Fruit fly (Drosophila melanogaster): ENCODE data around the gene AkhR.

AkhR gene

DNA sequence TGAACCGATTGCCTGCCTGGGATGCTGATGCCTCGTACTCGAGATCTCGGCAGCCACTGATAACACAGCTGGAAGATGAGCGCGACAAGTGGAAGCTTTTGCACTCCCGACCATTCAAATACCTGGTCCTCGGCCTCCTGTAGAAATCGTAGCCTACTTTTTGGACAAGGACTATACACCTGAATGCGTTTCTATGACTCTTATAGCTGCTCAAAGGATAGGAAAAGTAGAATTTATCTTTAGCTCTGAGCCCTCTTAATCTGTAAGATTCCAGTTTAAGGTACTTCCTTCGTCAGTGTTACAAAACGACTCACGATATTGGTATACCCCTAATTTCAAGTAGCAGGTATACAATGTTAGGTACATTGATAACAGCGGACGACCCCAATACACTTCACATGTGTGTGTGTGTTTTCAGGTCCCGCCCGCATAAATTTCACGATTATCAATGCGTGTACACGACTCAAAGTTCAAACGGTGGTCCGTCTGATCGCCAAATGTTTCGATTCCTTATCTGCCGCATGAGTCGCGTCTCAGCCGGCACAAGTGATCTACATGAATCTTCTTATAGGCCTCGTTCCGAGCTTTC lies at the start of gene AkhR:
Gene AkhR, minus strand, starts transcription at position 5 of the 589 bp plus-strand sequence.
- TF ChIP-seq CG34376 (GFP tag; optimal IDR thresholded peaks at IDR 0.05) (peak; percentile 9), E2f1 (GFP tag; IDR thresholded peaks at IDR 0.05) (no peak), dan (GFP tag; IDR thresholded peaks at IDR 0.05) (no peak), CG12071 (GFP tag; optimal IDR thresholded peaks at IDR 0.05) (no peak), Med (GFP tag) (peak; percentile 47), Ets65A (GFP tag) (peak; percentile 70), row (GFP tag; IDR thresholded peaks at IDR 0.05) (peak; percentile 47)

DNA sequence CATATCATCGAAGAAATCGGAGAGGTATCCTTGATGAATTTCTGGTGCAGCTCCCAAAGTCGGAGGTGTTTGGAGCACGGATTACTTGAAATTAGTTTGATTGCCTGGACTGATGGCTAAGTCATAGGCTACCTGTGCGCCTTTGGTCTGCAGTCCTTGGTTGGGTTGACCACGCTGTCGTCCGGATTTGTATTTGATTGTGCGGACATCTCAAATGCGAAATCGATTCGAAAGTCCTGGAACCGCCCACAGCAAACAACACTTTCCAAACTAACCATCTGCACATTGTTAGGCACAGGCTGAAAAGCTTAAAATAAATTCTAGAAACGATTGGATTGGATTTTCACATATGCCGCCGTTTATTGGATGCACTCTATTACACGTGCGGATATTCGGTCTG lies 43.5 kb upstream of the AkhR start, which contains the start of gene CG11322:
Gene CG11322, minus strand, starts transcription at position 101 of the 400 bp plus-strand sequence.
- TF ChIP-seq D (optimal IDR thresholded peaks at IDR 0.05): no peak
- TF ChIP-seq D (GFP tag; optimal IDR thresholded peaks at IDR 0.05): no peak
- TF ChIP-seq pzg (GFP tag; optimal IDR thresholded peaks at IDR 0.05): no peak
- no peak for TF ChIP-seq CG17612 (GFP tag; IDR thresholded peaks at IDR 0.05)
- no peak for TF ChIP-seq CG6272 (GFP tag; IDR thresholded peaks at IDR 0.05)
- no peak for TF ChIP-seq pnt (GFP tag; optimal IDR thresholded peaks at IDR 0.05)
- no peak for TF ChIP-seq CG10543 (GFP tag; optimal IDR thresholded peaks at IDR 0.05)
- TF ChIP-seq caup (GFP tag; optimal IDR thresholded peaks at IDR 0.05; ENCODE audit: severe bottlenecking): no peak
- no peak for TF ChIP-seq Atf-2 (GFP tag; optimal IDR thresholded peaks at IDR 0.05)
- TF ChIP-seq Hmr (GFP tag; optimal IDR thresholded peaks at IDR 0.05): no peak
- TF ChIP-seq jumu (GFP tag; optimal IDR thresholded peaks at IDR 0.05): no peak
- no peak for TF ChIP-seq crc (GFP tag; optimal IDR thresholded peaks at IDR 0.05)
- TF ChIP-seq bcd (GFP tag; optimal IDR thresholded peaks at IDR 0.05): no peak
- TF ChIP-seq sc (optimal IDR thresholded peaks at IDR 0.05): no peak
- TF ChIP-seq sc (GFP tag; optimal IDR thresholded peaks at IDR 0.05): no peak
- no peak for TF ChIP-seq Trl (optimal IDR thresholded peaks at IDR 0.05)
- TF ChIP-seq Trl (GFP tag; optimal IDR thresholded peaks at IDR 0.05): no peak
- TF ChIP-seq run (tag; optimal IDR thresholded peaks at IDR 0.05): no peak
- no peak for TF ChIP-seq CG15269 (tag; optimal IDR thresholded peaks at IDR 0.05)
- TF ChIP-seq CG5245 (GFP tag; optimal IDR thresholded peaks at IDR 0.05): no peak
- no peak for TF ChIP-seq Vsx1 (GFP tag; optimal IDR thresholded peaks at IDR 0.05)
- no peak for TF ChIP-seq Taf1 (GFP tag; IDR thresholded peaks at IDR 0.05)
- no peak for TF ChIP-seq CHES-1-like (GFP tag; optimal IDR thresholded peaks at IDR 0.05)

DNA sequence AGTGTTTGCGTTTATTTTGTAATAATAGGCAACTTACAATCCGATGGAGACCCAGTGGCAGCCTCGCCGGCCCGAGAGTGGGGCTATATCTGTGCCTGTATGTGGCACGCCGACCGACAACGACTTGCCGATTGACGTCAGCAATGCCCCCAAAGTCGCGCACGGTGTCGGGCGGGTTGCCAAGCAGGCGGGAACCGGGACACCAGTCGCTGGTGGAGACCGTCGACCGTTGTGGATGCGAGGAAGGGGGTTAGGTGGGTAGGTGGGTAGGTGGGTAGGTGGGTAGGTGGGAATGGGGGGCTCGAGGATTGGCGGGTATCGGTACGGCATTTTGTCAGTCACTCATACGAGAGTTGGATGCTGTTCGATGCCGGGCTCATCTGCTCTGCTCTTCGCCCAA lies 35.1 kb upstream of the AkhR start:
- TF ChIP-seq Dip3 (GFP tag; optimal IDR thresholded peaks at IDR 0.05): no peak
- TF ChIP-seq CG42726 (GFP tag; IDR thresholded peaks at IDR 0.05; ENCODE audit: partially characterized antibody): no peak
- no peak for TF ChIP-seq inv (GFP tag; IDR thresholded peaks at IDR 0.05; ENCODE audit: partially characterized antibody)
- TF ChIP-seq ap (GFP tag; IDR thresholded peaks at IDR 0.05): no peak
- peak; percentile 30; the same call in 1 of the 2 replicates for TF ChIP-seq CG9932 (GFP tag; IDR thresholded peaks at IDR 0.05)
- TF ChIP-seq CG17802 (tag; optimal IDR thresholded peaks at IDR 0.05): no peak
- no peak for TF ChIP-seq C15 (GFP tag; IDR thresholded peaks at IDR 0.05)
- TF ChIP-seq chinmo (GFP tag; IDR thresholded peaks at IDR 0.05; ENCODE audit: partially characterized antibody): no peak
- peak; percentile 71 for TF ChIP-seq crol (GFP tag; IDR thresholded peaks at IDR 0.05)
- TF ChIP-seq Bteb2 (GFP tag; optimal IDR thresholded peaks at IDR 0.05): no peak
- TF ChIP-seq dm (GFP tag; optimal IDR thresholded peaks at IDR 0.05): no peak
- TF ChIP-seq Gsc (GFP tag; IDR thresholded peaks at IDR 0.05): no peak
- no peak for TF ChIP-seq gcm (GFP tag; optimal IDR thresholded peaks at IDR 0.05)
- TF ChIP-seq br (optimal IDR thresholded peaks at IDR 0.05): no peak
- TF ChIP-seq row (GFP tag; IDR thresholded peaks at IDR 0.05): no peak
- TF ChIP-seq toy (GFP tag; IDR thresholded peaks at IDR 0.05): no peak
- no peak for TF ChIP-seq CG2129 (GFP tag; IDR thresholded peaks at IDR 0.05; ENCODE audit: partially characterized antibody)
- TF ChIP-seq Ada2b (GFP tag; IDR thresholded peaks at IDR 0.05): no peak
- no peak for TF ChIP-seq vnd (GFP tag; IDR thresholded peaks at IDR 0.05; ENCODE audit: partially characterized antibody)
- TF ChIP-seq wek (GFP tag; optimal IDR thresholded peaks at IDR 0.05): no peak
- no peak for TF ChIP-seq psq (GFP tag; optimal IDR thresholded peaks at IDR 0.05)
- TF ChIP-seq CHES-1-like (GFP tag; optimal IDR thresholded peaks at IDR 0.05): no peak
- TF ChIP-seq gsb-n (tag; optimal IDR thresholded peaks at IDR 0.05): no peak

All from whole organism, embryonic.